Fruit fly (Drosophila melanogaster) Kc167 (cell line): ENCODE measurements around the gene CG12320.

Experiments
- h ChIP-seq: fragments of >200 bp; optimal IDR thresholded peaks from 3 replicates; lab custom pipeline; 2018; ENCODE audit warnings: missing external identifiers
- insv ChIP-seq: fragments of >200 bp; optimal IDR thresholded peaks from 3 replicates; lab custom pipeline; 2018; ENCODE audit warnings: missing external identifiers

dm6 chr3R:18292371-18292770 is 39.8 kb upstream of the CG12320 start:
- TF ChIP-seq h (lab: Kevin White, UChicago): no peak
- no peak for TF ChIP-seq insv (lab: Kevin White, UChicago)
